Fruit fly (Drosophila melanogaster): ENCODE results near the gene BORCS6.
A peak's percentile ranks its signal among the peaks of the same experiment; 100 is the strongest.

The BORCS6 gene

DNA sequence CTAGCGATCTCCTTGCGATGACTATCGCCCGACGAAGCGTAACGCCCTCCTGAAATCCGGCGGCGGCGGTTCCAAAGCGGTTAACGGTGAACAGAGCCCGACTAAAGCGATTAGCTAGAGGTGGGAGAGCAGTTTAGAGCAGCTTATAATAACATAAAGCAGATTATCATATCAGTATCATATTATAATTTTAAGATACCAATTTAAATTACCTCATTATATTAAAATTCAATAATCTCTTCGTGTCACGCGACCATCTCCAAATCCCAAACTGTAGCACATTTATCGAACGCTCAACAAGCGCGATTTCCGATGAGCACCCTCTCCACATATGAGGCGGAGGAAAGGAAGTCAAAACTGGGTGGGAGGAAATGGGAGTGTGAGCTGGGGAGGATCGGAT, 6.8 kb upstream of the BORCS6 start:
- TF ChIP-seq noc (tag; optimal IDR thresholded peaks at IDR 0.05) = no peak

- TF ChIP-seq noc (tag; optimal IDR thresholded peaks at IDR 0.05) = no peak
These were observed 4.5 kb upstream of the BORCS6 start for dm6 chr3L:536104-536503.

- TF ChIP-seq noc (tag; optimal IDR thresholded peaks at IDR 0.05) = no peak
These were observed 1.1 kb upstream of the BORCS6 start for dm6 chr3L:539383-540088.

dm6 chr3L:540089-540407, 603 bp upstream of the BORCS6 start:
- TF ChIP-seq noc (tag; optimal IDR thresholded peaks at IDR 0.05) = no peak

DNA sequence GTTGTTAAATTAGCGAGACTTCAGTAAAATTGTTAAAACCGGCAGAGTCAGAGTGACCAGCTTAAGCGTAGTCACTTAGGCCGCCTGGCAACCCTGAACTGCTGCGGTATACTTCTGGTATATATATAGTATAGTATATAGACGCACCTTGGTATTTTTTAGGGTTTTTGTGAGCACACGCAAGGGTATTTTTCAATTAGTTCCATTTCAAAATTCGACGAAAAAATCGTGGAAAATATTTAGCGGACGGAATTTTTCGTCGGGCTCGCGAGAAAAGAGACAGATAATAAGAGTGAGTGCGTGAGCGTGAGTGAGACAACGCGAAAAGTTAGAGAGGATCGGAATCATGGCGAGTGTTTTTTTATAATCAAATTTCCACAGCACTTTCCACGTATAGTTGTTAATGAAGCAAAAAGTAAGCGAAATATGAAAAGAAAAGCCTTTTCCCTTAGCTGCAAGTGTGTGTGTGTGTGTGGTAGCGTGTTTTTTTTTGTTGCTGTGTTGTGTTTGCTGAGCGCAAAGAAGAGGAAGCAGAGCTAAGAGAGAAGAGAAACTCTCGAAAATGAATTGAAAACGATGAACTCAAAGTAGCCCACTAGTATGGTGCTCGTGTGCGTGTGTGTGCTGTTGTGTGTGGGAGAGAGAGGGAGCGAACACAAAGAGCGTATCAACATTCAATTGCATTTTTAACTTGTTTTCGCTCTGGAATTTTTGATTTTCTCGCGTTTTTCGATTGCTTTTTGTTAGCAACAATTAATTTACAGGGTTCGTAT, 2.4 kb downstream of the BORCS6 start, which contains the start of the genes Cypl and Hipk:
Gene Cypl (minus strand): TSS at position 69 of the 773 bp plus-strand sequence.
Gene Hipk (plus strand): TSS at position 198 of the 773 bp plus-strand sequence.
- TF ChIP-seq noc (tag; optimal IDR thresholded peaks at IDR 0.05) = peak; percentile 59

- TF ChIP-seq noc (tag; optimal IDR thresholded peaks at IDR 0.05) = no peak
These were observed 3.6 kb downstream of the BORCS6 start for dm6 chr3L:544203-544602.

DNA sequence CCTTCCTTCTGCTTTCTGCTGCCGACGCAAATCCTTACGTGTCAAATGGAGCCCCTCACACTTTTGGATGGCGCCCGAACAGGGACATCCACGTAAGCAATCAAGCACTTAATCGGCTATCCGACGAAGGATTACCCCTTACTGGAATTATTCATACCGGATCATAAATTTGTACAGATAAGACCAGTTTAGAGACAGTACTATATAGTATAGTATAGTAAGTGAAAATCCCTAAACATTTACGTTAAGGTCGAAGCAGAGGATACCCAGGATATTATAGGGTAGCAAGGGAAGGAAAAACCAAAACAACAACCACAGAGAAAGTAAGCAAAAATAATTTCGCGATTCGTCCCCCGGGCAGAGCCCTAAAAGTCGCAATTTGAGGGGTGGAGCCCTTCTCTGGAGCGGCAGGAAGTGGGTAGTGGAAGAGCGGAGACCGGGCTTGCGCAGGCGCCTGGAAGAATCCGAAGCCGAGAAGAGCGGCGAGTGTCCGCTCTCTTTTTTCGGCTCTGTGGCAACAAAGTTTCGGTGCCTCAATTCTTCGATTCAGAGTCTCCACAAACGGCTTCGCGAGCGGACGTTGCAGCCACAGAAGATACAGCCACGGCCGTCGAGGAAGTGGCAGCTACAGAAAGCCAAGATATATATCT, 5.0 kb downstream of the BORCS6 start:
- TF ChIP-seq noc (tag; optimal IDR thresholded peaks at IDR 0.05) = peak; percentile 41

- peak; percentile 96 for TF ChIP-seq noc (tag; optimal IDR thresholded peaks at IDR 0.05)
These were observed 6.3 kb downstream of the BORCS6 start for dm6 chr3L:546819-547441.

dm6 chr3L:548304-549198, 7.9 kb downstream of the BORCS6 start:
- TF ChIP-seq noc (tag; optimal IDR thresholded peaks at IDR 0.05) = peak; percentile 68

- no peak for TF ChIP-seq noc (tag; optimal IDR thresholded peaks at IDR 0.05)
These were observed 9.6 kb downstream of the BORCS6 start for dm6 chr3L:550082-550827.

DNA sequence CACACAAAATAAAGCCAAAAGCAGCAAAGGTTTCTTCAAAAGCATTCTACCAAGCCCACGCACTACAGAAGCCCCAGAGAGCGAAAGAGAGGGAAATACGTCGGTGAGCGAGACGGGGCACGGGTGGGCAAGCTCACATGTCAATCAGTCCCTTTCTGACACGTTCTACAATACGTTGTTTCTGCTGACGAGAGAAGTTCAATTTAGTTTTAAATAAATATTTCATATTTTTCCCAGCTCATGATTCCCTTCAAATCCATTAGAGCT, 10.1 kb downstream of the BORCS6 start:
- TF ChIP-seq noc (tag; optimal IDR thresholded peaks at IDR 0.05) = no peak

dm6 chr3L:551844-552243, 11.2 kb downstream of the BORCS6 start:
- TF ChIP-seq noc (tag; optimal IDR thresholded peaks at IDR 0.05) = no peak

- no peak for TF ChIP-seq noc (tag; optimal IDR thresholded peaks at IDR 0.05)
These were observed 11.8 kb downstream of the BORCS6 start for dm6 chr3L:552446-552845.

DNA sequence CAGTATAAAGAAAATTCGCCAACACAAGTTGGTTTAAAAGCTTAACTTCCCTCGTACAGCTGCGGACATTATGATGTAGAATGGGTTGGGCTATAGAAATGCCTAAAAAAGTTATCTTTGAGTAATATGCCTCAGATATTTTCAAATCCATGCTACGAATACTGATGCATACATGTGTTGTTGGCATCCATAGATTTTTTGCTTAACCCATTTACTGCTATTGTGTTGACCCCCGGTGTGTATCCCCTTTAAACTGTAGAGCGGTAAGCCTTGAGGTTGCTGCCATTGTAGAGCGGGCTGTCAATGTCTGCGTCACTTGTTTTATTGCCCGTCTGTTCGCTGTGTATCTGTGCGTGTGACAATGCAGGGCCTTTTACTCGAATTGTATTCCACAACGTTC, 12.3 kb downstream of the BORCS6 start:
- peak; percentile 78 for TF ChIP-seq noc (tag; optimal IDR thresholded peaks at IDR 0.05)

DNA sequence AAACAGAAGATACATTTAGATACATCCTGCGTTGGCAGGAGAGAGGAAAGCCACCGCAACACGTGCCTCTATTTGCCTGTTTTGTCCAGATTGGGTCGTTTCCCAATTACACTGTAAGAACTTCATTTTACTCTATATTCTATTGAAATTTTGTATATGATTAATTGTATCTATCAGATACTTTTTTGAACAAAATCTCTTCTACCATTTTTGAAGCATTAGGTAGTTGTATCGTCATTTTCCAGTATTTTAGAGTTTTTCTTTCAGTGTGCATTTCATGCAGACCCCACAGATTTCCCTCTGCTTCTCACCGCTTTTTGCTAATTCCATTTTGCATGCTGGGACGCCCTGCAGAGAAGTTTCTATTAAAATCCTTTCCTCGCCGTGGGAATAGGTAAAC, 13.9 kb downstream of the BORCS6 start:
- no peak for TF ChIP-seq noc (tag; optimal IDR thresholded peaks at IDR 0.05)
